Fruit fly (Drosophila melanogaster) whole organism, embryonic: Measurements from ENCODE around the gene Ptpmeg2.

Experiments
- Adf1 ChIP-seq: fragments of 200-800 bp; sonication (Bioruptor generic); IDR thresholded peaks from 2 replicates; pipeline ENCODE4 v1.3.6; 2022; ENCODE audit warnings: missing biosample characterization, missing genetic modification characterization
- B-H2 ChIP-seq: fragments of 200-800 bp; sonication (Bioruptor generic); optimal IDR thresholded peaks from 2 replicates; lab custom pipeline; 2018; ENCODE audit warnings: missing biosample characterization, mild to moderate bottlenecking, missing genetic modification characterization
- Bdp1 ChIP-seq: fragments of 200-800 bp; sonication (Bioruptor generic); optimal IDR thresholded peaks from 3 replicates; lab custom pipeline; 2016; ENCODE audit warnings: missing biosample characterization, missing genetic modification characterization
- CG12659 ChIP-seq: fragments of 200-800 bp; sonication (Bioruptor generic); optimal IDR thresholded peaks from 3 replicates; lab custom pipeline; 2017; ENCODE audit warnings: mild to moderate bottlenecking, missing biosample characterization, missing genetic modification reagents, missing genetic modification characterization
- CG12744 ChIP-seq: fragments of 200-800 bp; sonication (Bioruptor generic); optimal IDR thresholded peaks from 2 replicates; lab custom pipeline; 2016; ENCODE audit warnings: missing biosample characterization, missing genetic modification characterization
- CG14965 ChIP-seq: fragments of 200-800 bp; sonication (Bioruptor generic); optimal IDR thresholded peaks from 2 replicates; lab custom pipeline; 2016; ENCODE audit warnings: missing biosample characterization, missing genetic modification characterization, borderline replicate concordance
- CG15479 ChIP-seq: fragments of 200-800 bp; sonication (Bioruptor generic); optimal IDR thresholded peaks from 3 replicates; lab custom pipeline; 2019; ENCODE audit warnings: missing biosample characterization, mild to moderate bottlenecking, missing genetic modification characterization, moderate library complexity
- CG18262 ChIP-seq: fragments of 200-800 bp; optimal IDR thresholded peaks from 3 replicates; lab custom pipeline; 2019; ENCODE audit warnings: missing biosample characterization, mild to moderate bottlenecking, missing genetic modification characterization, moderate library complexity
- CG1832 ChIP-seq: fragments of 200-800 bp; sonication (Bioruptor generic); optimal IDR thresholded peaks from 2 replicates; lab custom pipeline; 2017; ENCODE audit warnings: missing biosample characterization, mild to moderate bottlenecking, missing genetic modification characterization, inconsistent platforms
- CG32532 ChIP-seq: fragments of 200-800 bp; sonication (Bioruptor generic); IDR thresholded peaks from 2 replicates; pipeline ENCODE4 v1.3.6; 2022; ENCODE audit warnings: missing biosample characterization, missing genetic modification characterization
- CG42726 ChIP-seq: fragments of 200-800 bp; sonication (Bioruptor generic); IDR thresholded peaks from 2 replicates; pipeline ENCODE4 v1.3.6; 2022; ENCODE audit warnings: missing biosample characterization, missing genetic modification characterization; ENCODE audit not compliant: partially characterized antibody
- CG4730 ChIP-seq: fragments of 200-800 bp; sonication (Bioruptor generic); IDR thresholded peaks from 2 replicates; pipeline ENCODE4 v1.3.6; 2022; ENCODE audit warnings: missing biosample characterization, missing genetic modification characterization
- CG6175 ChIP-seq: fragments of 200-800 bp; sonication (Bioruptor generic); IDR thresholded peaks from 3 replicates; pipeline ENCODE4 v1.3.6; 2022; ENCODE audit warnings: missing biosample characterization, missing genetic modification characterization
- CG7786 ChIP-seq: fragments of 200-800 bp; sonication (Bioruptor generic); optimal IDR thresholded peaks from 2 replicates; lab custom pipeline; 2016; ENCODE audit warnings: missing biosample characterization, missing genetic modification characterization
- CG8281 ChIP-seq: fragments of 200-800 bp; sonication (Bioruptor generic); optimal IDR thresholded peaks from 2 replicates; lab custom pipeline; 2018; ENCODE audit warnings: missing biosample characterization, mild to moderate bottlenecking, missing genetic modification characterization, moderate library complexity
- CG8478 ChIP-seq: fragments of >200 bp; optimal IDR thresholded peaks from 2 replicates; lab custom pipeline; 2018
- CG8924 ChIP-seq: fragments of 200-800 bp; optimal IDR thresholded peaks from 3 replicates; lab custom pipeline; 2019; ENCODE audit warnings: missing biosample characterization, mild to moderate bottlenecking, missing genetic modification characterization, moderate library complexity
- CG9932 ChIP-seq: fragments of 200-800 bp; sonication (Bioruptor generic); IDR thresholded peaks from 2 replicates; pipeline ENCODE4 v1.3.6; 2022; ENCODE audit warnings: missing biosample characterization, missing genetic modification characterization
- CoRest ChIP-seq: fragments of 200-800 bp; sonication (Bioruptor generic); optimal IDR thresholded peaks from 3 replicates; lab custom pipeline; 2018; ENCODE audit warnings: missing biosample characterization, mild to moderate bottlenecking, missing genetic modification characterization, moderate library complexity
- Dek ChIP-seq: fragments of 200-800 bp; sonication (Bioruptor generic); optimal IDR thresholded peaks from 3 replicates; lab custom pipeline; 2019; ENCODE audit warnings: missing biosample characterization, mild to moderate bottlenecking, missing genetic modification characterization, moderate library complexity
- Dip2 ChIP-seq: fragments of 200-800 bp; sonication (Bioruptor generic); IDR thresholded peaks from 2 replicates; pipeline ENCODE4 v1.3.6; 2022; ENCODE audit warnings: missing biosample characterization, missing genetic modification characterization
- Drgx ChIP-seq: fragments of 200-800 bp; sonication (Bioruptor generic); IDR thresholded peaks from 2 replicates; pipeline ENCODE4 v1.3.6; 2022; ENCODE audit warnings: missing biosample characterization, missing genetic modification characterization
- HmgZ ChIP-seq: fragments of 200-800 bp; sonication (Bioruptor generic); optimal IDR thresholded peaks from 2 replicates; lab custom pipeline; 2018; ENCODE audit warnings: missing biosample characterization, mild to moderate bottlenecking, missing genetic modification characterization
- Lim3 ChIP-seq: fragments of 200-800 bp; sonication (Bioruptor generic); IDR thresholded peaks from 2 replicates; pipeline ENCODE4 v1.3.6; 2022; ENCODE audit warnings: missing biosample characterization, missing genetic modification characterization
- Med ChIP-seq: fragments of 200-800 bp; sonication (Bioruptor generic); peaks from one replicate; lab custom pipeline; 2016; ENCODE audit warnings: missing biosample characterization, missing genetic modification characterization, mild to moderate bottlenecking, inconsistent platforms, moderate library complexity
- Nf-YC ChIP-seq: fragments of 200-800 bp; optimal IDR thresholded peaks from 3 replicates; lab custom pipeline; 2019; ENCODE audit warnings: missing biosample characterization, mild to moderate bottlenecking, missing genetic modification characterization, moderate library complexity
- Trl ChIP-seq, 3 experiments: fragments of >200 bp in 2 of 3; fragments of 200-800 bp in 1 of 3; sonication (Bioruptor generic) in 1 of 3; optimal IDR thresholded peaks; 2 replicates in 1 of 3; 3 replicates in 2 of 3; lab custom pipeline; 2016 to 2017; ENCODE audit warnings: missing biosample characterization in 1 of 3, missing genetic modification characterization in 1 of 3
- YL-1 ChIP-seq: fragments of 200-800 bp; sonication (Bioruptor generic); optimal IDR thresholded peaks from 3 replicates; lab custom pipeline; 2017; ENCODE audit warnings: missing biosample characterization, mild to moderate bottlenecking, missing genetic modification characterization
- ac ChIP-seq: fragments of 200-800 bp; sonication (Bioruptor generic); optimal IDR thresholded peaks from 3 replicates; lab custom pipeline; 2017; ENCODE audit warnings: missing biosample characterization, mild to moderate bottlenecking, missing genetic modification characterization
- amos ChIP-seq: fragments of 200-800 bp; sonication (Bioruptor generic); IDR thresholded peaks from 2 replicates; pipeline ENCODE4 v1.3.6; 2022; ENCODE audit warnings: missing biosample characterization, missing genetic modification characterization; ENCODE audit not compliant: partially characterized antibody
- chm ChIP-seq: fragments of 200-800 bp; sonication (Bioruptor generic); IDR thresholded peaks from 2 replicates; pipeline ENCODE4 v1.3.6; 2022; ENCODE audit warnings: missing biosample characterization, missing genetic modification characterization
- ci ChIP-seq: fragments of 200-800 bp; sonication (Bioruptor generic); IDR thresholded peaks from 3 replicates; pipeline ENCODE4 v1.3.6; 2022; ENCODE audit warnings: missing biosample characterization, missing genetic modification characterization
- corto ChIP-seq: fragments of 200-800 bp; sonication (Bioruptor generic); optimal IDR thresholded peaks from 2 replicates; lab custom pipeline; 2016; ENCODE audit warnings: missing biosample characterization, mild to moderate bottlenecking, missing genetic modification characterization, moderate library complexity
- dmrt11E ChIP-seq: fragments of 200-800 bp; sonication (Bioruptor generic); optimal IDR thresholded peaks from 3 replicates; lab custom pipeline; 2018; ENCODE audit warnings: missing biosample characterization, mild to moderate bottlenecking, missing genetic modification characterization, moderate library complexity
- dysf ChIP-seq: fragments of 200-800 bp; sonication (Bioruptor generic); IDR thresholded peaks from 3 replicates; pipeline ENCODE4 v1.3.6; 2022; ENCODE audit warnings: missing biosample characterization, missing genetic modification characterization
- h ChIP-seq: fragments of >200 bp; optimal IDR thresholded peaks from 2 replicates; lab custom pipeline; 2017
- hb ChIP-seq: fragments of 200-800 bp; sonication (Bioruptor generic); IDR thresholded peaks from 3 replicates; pipeline ENCODE4 v1.3.6; 2022; ENCODE audit warnings: missing biosample characterization, missing genetic modification characterization; ENCODE audit not compliant: partially characterized antibody
- inv ChIP-seq: fragments of 200-800 bp; sonication (Bioruptor generic); IDR thresholded peaks from 2 replicates; pipeline ENCODE4 v1.3.6; 2022; ENCODE audit warnings: missing biosample characterization, missing genetic modification characterization; ENCODE audit not compliant: partially characterized antibody
- mirr ChIP-seq: fragments of 200-800 bp; sonication (Bioruptor generic); optimal IDR thresholded peaks from 3 replicates; lab custom pipeline; 2018; ENCODE audit warnings: missing biosample characterization, mild to moderate bottlenecking, missing genetic modification characterization
- oc ChIP-seq: fragments of 200-800 bp; sonication (Bioruptor generic); optimal IDR thresholded peaks from 2 replicates; lab custom pipeline; 2018; ENCODE audit warnings: missing biosample characterization, mild to moderate bottlenecking, missing genetic modification characterization, moderate library complexity
- ranshi ChIP-seq: fragments of 200-800 bp; sonication (Bioruptor generic); IDR thresholded peaks from 2 replicates; pipeline ENCODE4 v1.3.6; 2022; ENCODE audit warnings: missing biosample characterization, missing genetic modification characterization
- ro ChIP-seq: fragments of 200-800 bp; sonication (Bioruptor generic); IDR thresholded peaks from 2 replicates; pipeline ENCODE4 v1.3.6; 2022; ENCODE audit warnings: missing biosample characterization, missing genetic modification characterization
- slbo ChIP-seq: fragments of 200-800 bp; sonication (Bioruptor generic); IDR thresholded peaks from 2 replicates; pipeline ENCODE4 v1.3.6; 2022; ENCODE audit warnings: missing biosample characterization, missing genetic modification characterization
- sqz ChIP-seq: fragments of 200-800 bp; sonication (Bioruptor generic); optimal IDR thresholded peaks from 3 replicates; lab custom pipeline; 2018; ENCODE audit warnings: missing biosample characterization, mild to moderate bottlenecking, missing genetic modification characterization
- sr ChIP-seq: fragments of 200-800 bp; sonication (Bioruptor generic); IDR thresholded peaks from 3 replicates; pipeline ENCODE4 v1.3.6; 2022; ENCODE audit warnings: missing biosample characterization, missing genetic modification characterization
- tap ChIP-seq: fragments of 200-800 bp; optimal IDR thresholded peaks from 3 replicates; lab custom pipeline; 2019; ENCODE audit warnings: missing biosample characterization, mild to moderate bottlenecking, missing genetic modification characterization, moderate library complexity
- vvl ChIP-seq: fragments of 200-800 bp; sonication (Bioruptor generic); IDR thresholded peaks from 2 replicates; pipeline ENCODE4 v1.3.6; 2022; ENCODE audit warnings: missing biosample characterization, missing genetic modification characterization
- zen2 ChIP-seq: fragments of 200-800 bp; sonication (Bioruptor generic); IDR thresholded peaks from 3 replicates; pipeline ENCODE4 v1.3.6; 2022; ENCODE audit warnings: missing biosample characterization, missing genetic modification characterization; ENCODE audit not compliant: partially characterized antibody

Gene Ptpmeg2

dm6 chrX:9684697-9685567, 26.0 kb upstream of the Ptpmeg2 start (continued):
- 0 out of 2 replicates have a peak, but pooled peaks have one; percentile 37 for TF ChIP-seq chm (GFP tag; lab: Robert Waterston, UW)
- TF ChIP-seq amos (GFP tag; lab: Robert Waterston, UW), result peak; percentile 27; the same call in 1 of the 2 replicates
- no peak for TF ChIP-seq dysf (GFP tag; lab: Robert Waterston, UW)
- peak; percentile 61; the same call in 1 of the 3 replicates for TF ChIP-seq CG6175
- TF ChIP-seq sqz (GFP tag; lab: Kevin White, UChicago), result peak; percentile 56
- TF ChIP-seq sr (GFP tag; lab: Robert Waterston, UW), result peak; percentile 61; the same call in 2 of the 3 replicates
- TF ChIP-seq CG4730, result no peak
- TF ChIP-seq h (lab: Kevin White, UChicago), result no peak
- TF ChIP-seq zen2 (GFP tag; lab: Robert Waterston, UW), result 0 out of 3 replicates have a peak, but pooled peaks have one; percentile 15
- TF ChIP-seq CG8281 (tag; lab: Kevin White, UChicago), result no peak
- no peak for TF ChIP-seq CG7786 (GFP tag; lab: Kevin White, UChicago)
- no peak for TF ChIP-seq inv (GFP tag; lab: Robert Waterston, UW)
- peak; percentile 81 for TF ChIP-seq YL-1 (GFP tag; lab: Kevin White, UChicago)
- TF ChIP-seq Dek, result peak; percentile 26
- peak; percentile 7 for TF ChIP-seq CoRest (tag; lab: Kevin White, UChicago)
- TF ChIP-seq ac (GFP tag; lab: Kevin White, UChicago), result no peak
- peak; percentile 44 to 58 for TF ChIP-seq Trl (optimal IDR thresholded peaks at IDR 0.05; lab: Kevin White, UChicago)
- TF ChIP-seq Trl (GFP tag; optimal IDR thresholded peaks at IDR 0.05; lab: Kevin White, UChicago), result no peak
- no peak for TF ChIP-seq hb (GFP tag; lab: Robert Waterston, UW)
- TF ChIP-seq HmgZ (tag; lab: Kevin White, UChicago), result peak; percentile 55
- no peak for TF ChIP-seq B-H2 (GFP tag; lab: Kevin White, UChicago)
- peak; percentile 49 for TF ChIP-seq corto (GFP tag; lab: Kevin White, UChicago)
- TF ChIP-seq Med (GFP tag; lab: Kevin White, UChicago), result peak; percentile 80
- TF ChIP-seq Bdp1 (GFP tag; lab: Kevin White, UChicago), result no peak
- TF ChIP-seq Nf-YC (tag; lab: Kevin White, UChicago), result peak; percentile 41
- no peak for TF ChIP-seq CG14965
- TF ChIP-seq oc, result no peak
- no peak for TF ChIP-seq ro (GFP tag; lab: Robert Waterston, UW)
- TF ChIP-seq CG8924, result peak; percentile 0
- no peak for TF ChIP-seq CG18262 (tag; lab: Kevin White, UChicago)
- 0 out of 2 replicates have a peak, but pooled peaks have one; percentile 23 for TF ChIP-seq slbo (GFP tag; lab: Robert Waterston, UW)
- TF ChIP-seq Drgx (GFP tag; lab: Robert Waterston, UW), result peak; percentile 83
- no peak for TF ChIP-seq CG12744
- TF ChIP-seq mirr (GFP tag; lab: Kevin White, UChicago), result peak; percentile 53
- TF ChIP-seq CG32532 (GFP tag; lab: Robert Waterston, UW), result 0 out of 2 replicates have a peak, but pooled peaks have one; percentile 21
- TF ChIP-seq CG42726, result 0 out of 2 replicates have a peak, but pooled peaks have one; percentile 30
- TF ChIP-seq dmrt11E (tag; lab: Kevin White, UChicago), result no peak
- TF ChIP-seq tap, result no peak
- TF ChIP-seq ci, result peak; percentile 48; the same call in 1 of the 3 replicates
- TF ChIP-seq ranshi, result peak; percentile 10; the same call in 1 of the 2 replicates
- no peak for TF ChIP-seq Lim3
- peak; percentile 73 for TF ChIP-seq Adf1 (GFP tag; lab: Robert Waterston, UW)
- TF ChIP-seq CG8478 (lab: Kevin White, UChicago), result peak; percentile 95
- TF ChIP-seq CG9932, result no peak
- peak; percentile 50 for TF ChIP-seq CG15479
- peak; percentile 27; the same call in 1 of the 2 replicates for TF ChIP-seq vvl
- peak; percentile 58 for TF ChIP-seq CG12659
- TF ChIP-seq CG1832 (GFP tag; lab: Kevin White, UChicago), result peak; percentile 82
- no peak for TF ChIP-seq Dip2 (GFP tag; lab: Robert Waterston, UW)
